Fruit fly (Drosophila melanogaster) whole organism, pupa: Measurements from ENCODE around the gene Scp2.

Experiments
- CG10348 ChIP-seq: fragments of 200-800 bp; sonication (Bioruptor generic); IDR thresholded peaks from 2 replicates; pipeline ENCODE4 v1.3.6; 2022; ENCODE audit warnings: missing biosample characterization, missing genetic modification characterization
- CG12605 ChIP-seq: fragments of 200-800 bp; sonication (Bioruptor generic); IDR thresholded peaks from 2 replicates; pipeline ENCODE4 v1.3.6; 2022; ENCODE audit warnings: missing biosample characterization, missing genetic modification characterization
- CG13204 ChIP-seq: fragments of 200-800 bp; sonication (Bioruptor generic); optimal IDR thresholded peaks from 2 replicates; lab custom pipeline; 2018; ENCODE audit warnings: missing biosample characterization, mild to moderate bottlenecking, missing genetic modification characterization, moderate library complexity
- CG14655 ChIP-seq: fragments of 200-800 bp; sonication (Bioruptor generic); optimal IDR thresholded peaks from 3 replicates; lab custom pipeline; 2017; ENCODE audit warnings: mild to moderate bottlenecking, missing biosample characterization, missing genetic modification reagents, missing genetic modification characterization
- CG17806 ChIP-seq: fragments of 200-800 bp; sonication (Bioruptor generic); optimal IDR thresholded peaks from 2 replicates; lab custom pipeline; 2018; ENCODE audit warnings: missing biosample characterization, mild to moderate bottlenecking, missing genetic modification characterization, moderate library complexity
- CG32121 ChIP-seq: fragments of 200-800 bp; sonication (Bioruptor generic); IDR thresholded peaks from 2 replicates; pipeline ENCODE4 v1.3.6; 2022; ENCODE audit warnings: missing biosample characterization, missing genetic modification characterization
- CG34367 ChIP-seq: fragments of 200-800 bp; sonication (Bioruptor generic); optimal IDR thresholded peaks from 2 replicates; lab custom pipeline; 2018; ENCODE audit warnings: missing biosample characterization, mild to moderate bottlenecking, missing genetic modification characterization
- CG4496 ChIP-seq: fragments of 200-800 bp; sonication (Bioruptor generic); IDR thresholded peaks from 3 replicates; pipeline ENCODE4 v1.3.6; 2022; ENCODE audit warnings: missing biosample characterization, missing genetic modification characterization
- CG8159 ChIP-seq: fragments of 200-800 bp; sonication (Bioruptor generic); optimal IDR thresholded peaks from 3 replicates; lab custom pipeline; 2018; ENCODE audit warnings: missing biosample characterization, mild to moderate bottlenecking, missing genetic modification characterization, moderate library complexity
- CG8301 ChIP-seq: fragments of 200-800 bp; sonication (Bioruptor generic); optimal IDR thresholded peaks from 2 replicates; lab custom pipeline; 2018; ENCODE audit warnings: missing biosample characterization, mild to moderate bottlenecking, missing genetic modification characterization
- CG9948 ChIP-seq: fragments of 200-800 bp; sonication (Bioruptor generic); optimal IDR thresholded peaks from 2 replicates; lab custom pipeline; 2018; ENCODE audit warnings: missing biosample characterization, mild to moderate bottlenecking, missing genetic modification characterization, moderate library complexity
- D1 ChIP-seq: fragments of 200-800 bp; sonication (Bioruptor generic); optimal IDR thresholded peaks from 2 replicates; lab custom pipeline; 2018; ENCODE audit warnings: missing biosample characterization, mild to moderate bottlenecking, missing genetic modification characterization, moderate library complexity
- EcR ChIP-seq: fragments of 200-800 bp; sonication (Bioruptor generic); optimal IDR thresholded peaks from 3 replicates; lab custom pipeline; 2019; ENCODE audit warnings: missing biosample characterization, missing genetic modification characterization, mild to moderate bottlenecking, moderate library complexity, missing genetic modification reagents
- Ets98B ChIP-seq: fragments of 200-800 bp; sonication (Bioruptor generic); IDR thresholded peaks from 2 replicates; pipeline ENCODE4 v1.3.6; 2022; ENCODE audit warnings: missing biosample characterization, missing genetic modification characterization
- Pif1A ChIP-seq: fragments of 200-800 bp; sonication (Bioruptor generic); optimal IDR thresholded peaks from 3 replicates; lab custom pipeline; 2016; ENCODE audit warnings: missing biosample characterization, missing genetic modification characterization
- Pif1B ChIP-seq: fragments of 200-800 bp; sonication (Bioruptor generic); optimal IDR thresholded peaks from 3 replicates; lab custom pipeline; 2016; ENCODE audit warnings: missing biosample characterization, missing genetic modification characterization
- Snoo ChIP-seq: fragments of 200-800 bp; sonication (Bioruptor generic); optimal IDR thresholded peaks from 3 replicates; lab custom pipeline; 2017; ENCODE audit warnings: missing biosample characterization, mild to moderate bottlenecking, missing genetic modification characterization, inconsistent platforms
- fd96Ca ChIP-seq: fragments of 200-800 bp; sonication (Bioruptor generic); IDR thresholded peaks from 3 replicates; pipeline ENCODE4 v1.3.6; 2022; ENCODE audit warnings: missing biosample characterization, missing genetic modification characterization
- gl ChIP-seq: fragments of 200-800 bp; sonication (Bioruptor generic); optimal IDR thresholded peaks from 2 replicates; lab custom pipeline; 2018; ENCODE audit warnings: missing biosample characterization, mild to moderate bottlenecking, missing genetic modification characterization
- rn ChIP-seq: fragments of 200-800 bp; sonication (Bioruptor generic); IDR thresholded peaks from 2 replicates; pipeline ENCODE4 v1.3.6; 2022; ENCODE audit warnings: missing biosample characterization, missing genetic modification characterization

The Scp2 gene

DNA sequence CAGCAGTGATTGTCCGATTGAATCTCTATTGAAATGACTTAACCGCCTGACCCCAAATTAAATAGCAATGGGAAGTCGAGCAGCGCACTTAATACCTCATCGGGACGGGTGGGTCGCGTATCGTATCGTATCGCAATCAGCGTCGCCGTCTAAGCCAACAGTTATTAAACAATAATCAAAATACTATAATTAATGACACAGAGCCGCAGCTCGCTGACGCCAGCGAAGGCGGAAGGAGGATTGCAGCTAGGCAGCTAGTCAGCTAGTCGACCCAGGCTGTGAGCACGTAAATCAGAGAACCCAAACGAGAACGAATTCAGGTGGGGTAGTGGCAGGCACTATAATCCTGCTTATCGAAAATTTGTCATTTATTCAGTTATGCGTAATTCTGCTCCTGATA lies 25.5 kb upstream of the Scp2 start, which contains the start of gene NPF:
Gene NPF (plus strand): TSS at position 301 of the 400 bp plus-strand sequence.
- TF ChIP-seq fd96Ca (GFP tag; lab: Robert Waterston, UW) = no peak

DNA sequence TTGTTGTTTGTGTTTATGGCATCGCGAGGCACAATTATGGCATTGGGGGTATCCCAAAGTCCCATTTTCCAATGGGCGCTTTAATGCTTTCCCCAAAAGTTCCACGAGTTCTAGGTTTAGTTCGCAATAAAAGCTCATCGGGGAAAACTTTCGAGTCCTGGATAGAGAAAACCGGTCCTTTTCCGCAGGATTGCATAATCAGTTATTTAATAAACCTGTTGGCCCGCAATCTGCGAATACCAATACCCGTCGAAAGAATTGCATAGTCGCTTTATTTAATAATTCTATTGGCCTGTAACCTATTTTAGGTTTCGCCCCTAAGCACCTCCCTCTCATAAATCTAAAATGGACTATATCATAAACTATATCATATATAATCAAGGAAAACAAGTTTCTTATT lies 22.5 kb upstream of the Scp2 start:
- no peak for TF ChIP-seq Ets98B (GFP tag; lab: Robert Waterston, UW)
- no peak for TF ChIP-seq CG17806
- no peak for TF ChIP-seq CG4496 (GFP tag; lab: Robert Waterston, UW)
- no peak for TF ChIP-seq D1 (tag; lab: Kevin White, UChicago)
- no peak for TF ChIP-seq CG12605 (GFP tag; lab: Robert Waterston, UW)
- no peak for TF ChIP-seq Pif1B
- no peak for TF ChIP-seq CG32121 (GFP tag; lab: Robert Waterston, UW)
- TF ChIP-seq CG14655 (GFP tag; lab: Kevin White, UChicago) = no peak
- TF ChIP-seq CG10348 (GFP tag; lab: Robert Waterston, UW) = no peak

DNA sequence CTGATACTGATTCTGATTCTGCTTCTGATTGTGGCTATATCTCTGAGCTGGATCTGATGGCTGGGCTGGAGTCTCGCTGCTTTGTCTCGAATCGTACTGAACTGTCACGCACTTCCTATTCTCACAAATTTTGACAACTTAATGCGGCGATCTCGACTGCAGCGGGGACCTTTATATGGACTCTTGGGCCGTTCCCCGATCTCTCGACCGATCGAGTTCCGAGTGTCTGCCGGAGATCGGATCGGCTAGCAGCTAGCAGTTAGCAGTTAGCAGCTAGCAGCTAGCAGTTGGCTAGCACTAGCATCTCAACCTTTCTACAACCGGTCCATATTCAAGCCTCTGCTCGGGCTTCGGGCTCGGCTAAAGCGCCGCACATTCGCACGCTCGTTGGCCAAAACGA lies 21.3 kb upstream of the Scp2 start, which contains the start of gene CG10345:
Gene CG10345 (minus strand): TSS at position 147 of the 400 bp plus-strand sequence.
- TF ChIP-seq CG14655 (GFP tag; lab: Kevin White, UChicago) (no peak), CG34367 (tag; lab: Kevin White, UChicago) (no peak), Ets98B (GFP tag; lab: Robert Waterston, UW) (no peak), fd96Ca (GFP tag; lab: Robert Waterston, UW) (no peak), gl (tag; lab: Kevin White, UChicago) (no peak), CG9948 (tag; lab: Kevin White, UChicago) (no peak)

DNA sequence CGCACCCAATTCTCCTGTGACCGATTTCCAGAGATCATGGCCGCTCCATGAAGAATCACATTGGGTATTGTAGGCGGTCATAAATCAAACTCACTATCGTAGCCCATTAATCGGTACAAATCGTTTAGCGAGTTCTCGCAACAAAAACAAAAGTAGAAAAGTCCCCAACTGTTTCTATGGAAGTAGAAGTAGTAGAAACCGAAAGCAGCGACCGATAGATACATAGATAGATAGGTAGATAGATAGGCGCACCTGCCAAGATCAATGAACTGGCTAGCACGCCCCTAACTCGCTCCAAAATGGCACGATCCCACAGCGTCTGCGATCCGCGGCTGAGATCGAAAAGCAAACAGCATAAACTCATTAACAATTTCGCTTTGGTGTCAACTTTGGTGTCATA lies 17.3 kb upstream of the Scp2 start:
- TF ChIP-seq Snoo (no peak), CG17806 (no peak)

DNA sequence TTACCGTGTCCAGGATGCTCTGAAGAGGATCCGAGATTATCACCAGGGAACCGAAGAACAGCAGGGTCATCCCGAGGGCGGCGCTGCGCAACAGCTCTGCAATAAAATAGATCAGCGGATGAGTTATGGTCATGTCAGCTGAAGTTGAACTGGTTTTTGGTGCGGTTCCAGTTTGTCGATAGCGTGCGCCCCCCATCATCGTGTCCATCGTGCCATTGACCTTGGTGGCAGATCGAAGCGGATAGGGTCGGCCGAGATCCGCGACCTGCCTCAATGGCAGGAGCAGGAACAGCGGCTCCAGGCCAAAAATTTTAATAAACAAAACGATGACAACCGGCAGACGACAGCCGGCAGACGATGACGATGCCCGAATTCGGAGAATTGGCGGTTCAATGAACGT lies 16.2 kb upstream of the Scp2 start:
- TF ChIP-seq EcR (peak; percentile 94), gl (tag; lab: Kevin White, UChicago) (no peak)

DNA sequence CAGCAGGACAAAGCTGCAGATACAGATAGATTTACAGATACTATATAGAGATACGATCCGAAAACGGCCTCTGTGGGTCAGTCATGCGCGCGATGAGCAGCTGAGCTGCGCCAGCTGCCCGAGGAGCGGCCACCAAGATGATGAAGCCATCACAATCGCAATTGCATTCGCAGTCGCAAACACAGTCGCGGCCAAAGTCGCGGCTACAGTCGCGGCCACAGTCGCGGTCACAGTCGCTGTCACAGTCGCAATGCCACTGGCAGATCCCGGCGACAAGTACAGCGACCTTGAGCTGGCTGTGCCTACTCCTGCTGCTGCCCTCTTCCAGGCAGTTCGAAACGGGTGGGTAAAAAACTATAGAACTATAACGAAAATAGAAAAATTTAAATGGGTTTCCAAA lies 11.5 kb upstream of the Scp2 start:
- TF ChIP-seq Pif1B (no peak), CG12605 (GFP tag; lab: Robert Waterston, UW) (no peak), CG13204 (GFP tag; lab: Kevin White, UChicago) (peak; percentile 2), fd96Ca (GFP tag; lab: Robert Waterston, UW) (no peak), rn (GFP tag; lab: Robert Waterston, UW) (no peak)

DNA sequence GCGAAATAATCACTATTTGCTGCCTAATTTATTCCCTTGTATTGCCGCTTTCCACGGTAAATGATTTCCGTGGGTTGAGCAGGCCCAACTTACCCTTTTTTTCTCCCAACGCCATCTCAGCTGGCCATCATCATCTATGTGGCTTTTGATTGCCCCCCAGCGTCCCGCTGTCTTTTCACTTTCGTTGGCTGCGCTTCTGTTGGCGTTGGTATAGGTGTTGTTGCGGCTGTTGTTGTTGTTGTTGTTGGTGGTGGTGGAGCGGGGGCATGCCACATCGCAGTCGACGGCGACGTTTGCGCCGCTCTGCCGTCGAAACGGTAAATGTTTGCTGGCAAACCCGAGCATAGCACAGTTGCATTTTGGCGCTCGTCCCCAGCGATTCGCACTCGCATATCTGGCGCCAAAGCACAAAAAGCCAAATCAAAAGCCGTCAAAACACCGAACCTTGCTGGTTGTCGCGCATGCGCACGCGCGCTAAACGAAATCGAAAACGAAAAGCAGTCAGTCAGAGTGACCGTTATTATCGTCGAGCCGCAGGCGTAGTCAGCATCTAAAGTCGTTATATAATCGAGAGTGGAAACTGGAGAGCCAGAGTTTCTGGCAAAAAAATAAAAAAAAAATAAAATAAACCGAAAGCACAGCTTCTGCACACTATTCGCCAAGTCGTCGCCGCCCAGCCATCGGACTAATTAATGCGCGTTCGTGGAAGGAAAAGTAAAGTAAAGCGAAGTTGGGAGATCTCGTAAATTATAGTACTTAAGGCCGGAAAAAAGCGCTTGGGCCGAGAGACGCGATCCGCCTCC lies 10.8 kb upstream of the Scp2 start, which contains the start of gene CG14892:
Gene CG14892 (plus strand): TSS at position 359 of the 803 bp plus-strand sequence.
- peak; percentile 18; the same call in 1 of the 3 replicates for TF ChIP-seq CG4496 (GFP tag; lab: Robert Waterston, UW)
- TF ChIP-seq CG8301 = no peak
- TF ChIP-seq, all 21 proteins: peak for 1

DNA sequence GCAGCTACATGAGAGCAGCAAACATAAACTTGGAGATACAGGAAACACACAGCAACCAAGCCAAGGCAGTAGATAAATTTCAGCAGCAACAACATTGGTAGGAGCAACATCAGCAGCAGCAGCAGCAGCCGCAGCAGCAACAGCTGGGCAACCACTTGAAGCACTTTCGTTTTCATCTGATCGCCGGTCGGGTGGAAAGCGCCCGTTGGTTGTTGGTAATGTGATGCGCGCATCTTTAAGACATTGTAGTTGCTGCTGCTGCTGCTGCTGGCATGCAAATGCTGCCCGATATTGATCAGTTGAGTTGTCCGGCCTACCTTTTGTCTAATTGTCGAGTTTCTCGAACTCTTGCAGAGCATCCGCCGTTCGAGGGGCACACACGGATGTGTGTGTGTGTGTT lies 7.9 kb upstream of the Scp2 start:
- TF ChIP-seq CG4496 (GFP tag; lab: Robert Waterston, UW) (0 out of 3 replicates have a peak, but pooled peaks have one; percentile 18), D1 (tag; lab: Kevin White, UChicago) (no peak)

DNA sequence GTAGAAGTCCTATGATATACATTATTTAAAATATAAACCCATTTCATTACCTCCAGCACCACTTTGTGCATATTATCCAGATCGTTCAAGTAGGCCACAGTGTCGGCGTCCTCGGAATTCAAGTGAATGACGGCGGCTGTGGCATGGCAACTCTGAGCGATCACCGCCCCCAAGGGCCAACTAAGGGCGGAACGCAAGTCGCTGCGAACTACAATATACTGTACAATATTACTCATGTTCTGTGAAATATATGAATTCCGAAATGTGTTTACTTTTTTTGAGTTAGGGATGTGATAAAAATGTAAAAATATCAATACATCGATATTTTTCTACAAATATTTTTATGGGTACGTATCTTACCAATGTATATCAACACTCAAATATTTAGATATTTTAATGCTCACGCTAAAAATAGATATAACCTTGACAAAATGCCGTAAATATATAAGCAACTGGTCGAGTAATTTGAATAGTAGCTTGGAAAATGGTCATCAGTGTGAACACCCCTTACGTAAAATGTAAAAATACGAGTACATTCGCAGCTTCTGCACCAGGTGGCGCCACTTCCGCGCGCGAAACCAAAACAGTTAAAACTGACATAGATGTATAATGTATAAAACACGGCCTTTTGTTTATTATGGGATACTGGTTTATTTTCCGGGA lies 9.8 kb downstream of the Scp2 start, which contains the start of gene CG14903:
Gene CG14903 (minus strand): TSS at position 270 of the 663 bp plus-strand sequence.
- no peak for TF ChIP-seq CG4496 (GFP tag; lab: Robert Waterston, UW)
- no peak for TF ChIP-seq CG13204 (GFP tag; lab: Kevin White, UChicago)
- no peak for TF ChIP-seq CG17806
- no peak for TF ChIP-seq CG10348 (GFP tag; lab: Robert Waterston, UW)
- TF ChIP-seq Pif1B = no peak
- TF ChIP-seq fd96Ca (GFP tag; lab: Robert Waterston, UW) = no peak
- no peak for TF ChIP-seq rn (GFP tag; lab: Robert Waterston, UW)
- no peak for TF ChIP-seq CG8301
- TF ChIP-seq CG32121 (GFP tag; lab: Robert Waterston, UW) = no peak
- no peak for TF ChIP-seq Snoo
- TF ChIP-seq gl (tag; lab: Kevin White, UChicago) = no peak
- no peak for TF ChIP-seq Ets98B (GFP tag; lab: Robert Waterston, UW)
- TF ChIP-seq Pif1A (GFP tag; lab: Kevin White, UChicago) = no peak
- no peak for TF ChIP-seq D1 (tag; lab: Kevin White, UChicago)
- TF ChIP-seq CG8159 = no peak
- TF ChIP-seq EcR = no peak
- TF ChIP-seq CG34367 (tag; lab: Kevin White, UChicago) = no peak
